Worm (Caenorhabditis elegans) whole organism, L4/young adult: ENCODE data around the gene puf-11.
A peak's percentile ranks its signal among the peaks of the same experiment; 100 is the strongest.

Source experiments
- W03F9.2 ChIP-seq: fragments of 150-350 bp; optimal IDR thresholded peaks from 2 replicates; lab custom pipeline; 2014; ENCODE audit warnings: missing biosample characterization, missing genetic modification characterization
- dao-5 ChIP-seq: sonication (generic microtip); optimal IDR thresholded peaks from 2 replicates; lab custom pipeline; 2016; ENCODE audit warnings: missing genotype, missing genetic modification characterization, moderate library complexity, missing compliant biosample characterization
- him-1 ChIP-seq: sonication (generic microtip); optimal IDR thresholded peaks from 2 replicates; lab custom pipeline; 2016; ENCODE audit warnings: missing genotype, missing genetic modification reagents, missing genetic modification characterization, missing compliant biosample characterization

Gene puf-11

DNA sequence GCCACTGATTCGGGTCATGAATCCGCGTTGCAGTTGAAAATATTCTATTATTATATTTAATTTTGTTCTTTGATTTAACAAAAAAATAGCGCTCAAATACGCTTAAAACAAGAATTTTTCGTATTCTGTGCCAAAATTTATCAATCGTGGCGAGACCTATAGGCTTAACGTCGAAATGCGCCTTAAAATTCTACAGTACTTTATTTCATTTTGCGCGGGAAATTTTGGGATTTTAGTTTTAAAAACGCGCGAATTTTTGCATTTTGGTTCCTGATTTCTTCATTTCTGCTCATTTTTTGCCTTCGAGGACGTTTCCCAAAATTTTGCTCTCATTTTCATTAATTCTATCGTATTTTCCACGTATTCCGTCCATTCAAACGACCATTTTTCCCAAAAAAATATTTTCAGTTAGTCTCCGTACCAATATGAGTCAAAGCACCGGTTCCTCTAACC, at the start of gene puf-11:
Gene puf-11, plus strand, starts transcription at position 403 of the 453 bp plus-strand sequence.
- TF ChIP-seq W03F9.2 = no peak
- TF ChIP-seq dao-5 (tag; lab: Kevin White, UChicago) = no peak
- TF ChIP-seq him-1 = no peak

- TF ChIP-seq him-1 (no peak), dao-5 (tag; lab: Kevin White, UChicago) (no peak), W03F9.2 (no peak)
Observed at ce11 chrIV:6372267-6372666, 49.1 kb upstream of the puf-11 start.

DNA sequence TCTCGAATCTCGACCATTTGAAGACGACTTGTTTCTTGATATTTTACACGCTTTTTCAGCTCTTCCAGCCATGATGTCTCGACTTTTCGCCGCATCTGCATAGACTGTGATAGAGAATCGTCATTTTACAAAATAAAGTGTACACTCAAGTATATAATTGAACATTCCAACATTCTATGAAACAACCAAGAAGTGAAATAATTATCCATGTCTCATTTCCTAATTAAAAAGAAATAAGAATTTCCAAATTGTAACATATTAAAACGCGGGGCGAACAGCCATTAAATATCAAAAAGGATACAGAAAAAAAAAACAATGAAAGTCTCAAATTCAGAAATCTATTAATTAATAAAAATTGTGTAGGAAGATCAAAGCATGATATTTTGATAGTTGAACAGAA, 48.4 kb upstream of the puf-11 start, which contains the start of gene smg-3:
Gene smg-3, minus strand, starts transcription at position 101 of the 400 bp plus-strand sequence.
- TF ChIP-seq W03F9.2 (no peak), him-1 (no peak), dao-5 (tag; lab: Kevin White, UChicago) (no peak)

ce11 chrIV:6373721-6374120, 47.7 kb upstream of the puf-11 start:
- no peak for TF ChIP-seq dao-5 (tag; lab: Kevin White, UChicago)
- no peak for TF ChIP-seq W03F9.2
- no peak for TF ChIP-seq him-1

DNA sequence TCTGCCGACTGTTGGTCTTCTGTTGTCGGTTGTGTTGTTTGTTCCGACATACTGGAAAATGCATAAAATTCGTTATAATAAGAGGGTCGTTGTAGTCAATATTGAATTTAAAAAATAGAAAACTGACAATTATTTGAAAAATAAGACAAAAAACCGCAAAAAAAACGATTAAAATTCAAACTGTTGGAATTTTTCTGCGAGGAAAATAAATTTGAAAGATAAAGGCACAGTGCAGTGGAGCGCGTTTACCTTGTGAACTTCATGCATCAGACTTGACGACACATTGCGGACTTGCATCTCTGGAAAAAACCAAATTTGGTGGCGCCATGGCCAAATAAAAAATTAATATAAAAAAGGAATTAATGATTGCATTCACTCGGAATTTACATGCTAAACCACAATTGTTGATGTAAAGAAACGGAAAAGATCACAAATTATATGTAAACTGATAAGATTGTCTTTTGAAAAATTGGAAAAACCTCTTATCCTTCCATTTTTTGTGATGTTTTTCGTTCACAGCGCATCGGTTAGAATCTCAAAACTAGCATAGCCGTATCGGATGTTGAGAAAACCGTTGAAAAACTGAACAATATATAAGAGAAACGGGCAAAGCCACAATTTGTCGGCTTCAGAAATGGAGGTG, 44.8 kb upstream of the puf-11 start, which contains the start of the genes hrpf-2 and bli-6:
Gene hrpf-2, minus strand, starts transcription at position 51 of the 643 bp plus-strand sequence.
Gene bli-6, plus strand, starts transcription at position 593 of the 643 bp plus-strand sequence.
- TF ChIP-seq dao-5 (tag; lab: Kevin White, UChicago) (no peak), W03F9.2 (peak; percentile 92)

- TF ChIP-seq him-1 = no peak
- TF ChIP-seq W03F9.2 = no peak
- no peak for TF ChIP-seq dao-5 (tag; lab: Kevin White, UChicago)
Observed at ce11 chrIV:6377335-6378069, 43.9 kb upstream of the puf-11 start.

DNA sequence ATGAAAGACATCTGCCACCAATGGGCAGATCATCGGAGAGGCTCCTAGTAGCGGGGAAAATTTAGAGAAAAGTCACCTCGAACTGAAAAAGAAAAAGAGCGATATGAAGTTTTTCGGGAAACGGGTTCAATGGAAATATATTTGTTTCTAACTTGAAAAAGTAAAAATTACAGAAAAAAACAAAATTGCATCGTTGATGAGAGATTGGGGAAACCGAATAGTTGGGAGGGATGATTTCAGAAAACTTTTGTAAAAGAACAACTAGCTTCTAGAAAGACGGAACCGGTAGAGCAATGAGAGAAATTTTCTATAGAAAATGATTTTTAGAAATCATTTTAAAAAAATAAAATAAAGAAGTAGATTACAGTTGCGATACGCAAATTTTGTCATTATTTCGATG, 43.0 kb upstream of the puf-11 start:
- TF ChIP-seq him-1 = no peak
- no peak for TF ChIP-seq W03F9.2
- no peak for TF ChIP-seq dao-5 (tag; lab: Kevin White, UChicago)

DNA sequence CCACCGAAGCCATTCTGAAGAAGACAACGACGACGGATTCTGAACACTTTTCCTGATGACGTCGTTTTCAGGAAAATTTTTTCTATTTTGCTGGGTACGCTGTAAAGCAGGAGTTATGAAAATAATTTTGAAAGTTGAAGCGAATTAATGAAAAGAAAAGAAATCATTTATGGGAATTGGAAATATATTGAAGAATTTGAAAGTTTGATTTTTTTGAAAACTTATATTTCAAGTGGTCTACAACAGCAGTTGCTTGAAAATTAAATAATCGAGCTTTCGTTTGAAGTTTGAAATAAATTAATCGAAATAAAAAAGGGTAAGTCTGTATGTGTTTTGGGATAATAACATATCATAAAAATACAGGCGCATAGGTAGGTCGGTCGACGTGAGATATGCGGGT, 37.4 kb upstream of the puf-11 start, which contains the start of gene shl-1:
Gene shl-1, minus strand, starts transcription at position 101 of the 400 bp plus-strand sequence.
- no peak for TF ChIP-seq dao-5 (tag; lab: Kevin White, UChicago)
- no peak for TF ChIP-seq him-1
- TF ChIP-seq W03F9.2 = no peak

- TF ChIP-seq him-1 = no peak
- no peak for TF ChIP-seq dao-5 (tag; lab: Kevin White, UChicago)
- no peak for TF ChIP-seq W03F9.2
Observed at ce11 chrIV:6385010-6385409, 36.4 kb upstream of the puf-11 start.

- TF ChIP-seq him-1 = no peak
- TF ChIP-seq dao-5 (tag; lab: Kevin White, UChicago) = no peak
- no peak for TF ChIP-seq W03F9.2
Observed at ce11 chrIV:6388550-6388949, 32.8 kb upstream of the puf-11 start.

DNA sequence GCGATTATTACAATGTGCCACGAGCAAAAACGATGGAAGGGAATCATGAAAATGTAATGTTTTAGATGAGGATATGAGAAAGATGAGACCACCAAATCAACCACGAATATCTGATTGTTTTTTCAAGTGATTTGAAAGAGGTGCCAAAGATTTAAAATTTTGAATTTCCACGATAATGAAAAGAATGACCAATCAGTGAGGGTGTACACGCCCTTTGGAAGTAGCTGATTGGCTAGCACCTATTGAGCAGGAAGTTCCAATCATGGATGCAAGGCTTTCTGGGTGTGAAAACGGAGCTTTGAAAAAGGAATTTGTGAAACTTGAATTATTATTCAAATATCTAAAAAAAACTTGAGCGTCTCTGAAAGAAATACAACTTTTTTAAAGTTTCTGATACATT, 29.8 kb upstream of the puf-11 start:
- TF ChIP-seq him-1 (no peak), dao-5 (tag; lab: Kevin White, UChicago) (no peak), W03F9.2 (no peak)

ce11 chrIV:6393329-6393728, 28.1 kb upstream of the puf-11 start:
- TF ChIP-seq him-1 (peak; percentile 57), dao-5 (tag; lab: Kevin White, UChicago) (no peak)

- TF ChIP-seq dao-5 (tag; lab: Kevin White, UChicago) (no peak), him-1 (no peak)
Observed at ce11 chrIV:6395190-6395589, 26.2 kb upstream of the puf-11 start.

DNA sequence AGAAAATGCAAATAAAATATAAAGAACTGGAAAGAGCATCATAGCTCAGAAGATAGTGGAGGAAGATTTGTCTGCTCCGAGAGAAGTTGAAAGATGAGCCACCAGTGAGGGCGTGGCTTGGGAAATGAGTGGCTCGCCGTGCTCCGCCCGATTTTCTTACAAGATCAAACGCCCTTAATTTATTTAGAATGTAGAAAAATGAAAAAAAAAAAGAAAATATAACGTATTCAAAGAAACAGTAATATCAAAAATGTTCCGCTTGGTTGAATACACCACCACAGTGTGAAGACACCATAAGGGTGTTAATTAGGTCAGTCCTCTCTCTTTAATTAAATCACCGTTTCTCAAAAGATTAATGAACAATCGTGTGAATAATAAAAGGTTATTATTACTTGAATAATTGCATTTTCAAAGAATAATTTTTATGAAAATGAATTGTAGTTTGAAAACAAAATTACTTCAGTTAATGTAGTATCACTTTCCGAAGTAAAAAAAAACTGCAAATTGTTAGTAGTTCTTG, 18.9 kb upstream of the puf-11 start, which contains the start of gene sfrp-1:
Gene sfrp-1, minus strand, starts transcription at position 51 of the 520 bp plus-strand sequence.
- TF ChIP-seq dao-5 (tag; lab: Kevin White, UChicago) = no peak
- TF ChIP-seq him-1 = no peak

ce11 chrIV:6403399-6403798, 18.0 kb upstream of the puf-11 start:
- TF ChIP-seq him-1 = no peak
- TF ChIP-seq W03F9.2 = no peak
- no peak for TF ChIP-seq dao-5 (tag; lab: Kevin White, UChicago)
